Fruit fly (Drosophila melanogaster) whole organism, embryonic: ENCODE data around the gene Chpf.
A peak's percentile ranks its signal among the peaks of the same experiment; 100 is the strongest.

Experiments used
- CG10431 ChIP-seq: fragments of 200-800 bp; sonication (Bioruptor generic); optimal IDR thresholded peaks from 3 replicates; lab custom pipeline; 2018; ENCODE audit warnings: missing biosample characterization, mild to moderate bottlenecking, missing genetic modification characterization
- CG10543 ChIP-seq: fragments of 200-800 bp; sonication (Bioruptor generic); optimal IDR thresholded peaks from 3 replicates; lab custom pipeline; 2017; ENCODE audit warnings: missing biosample characterization, mild to moderate bottlenecking, missing genetic modification characterization, moderate library complexity
- CG11456 ChIP-seq: fragments of 200-800 bp; sonication (Bioruptor generic); IDR thresholded peaks from 3 replicates; pipeline ENCODE4 v1.3.6; 2022; ENCODE audit warnings: missing biosample characterization, missing genetic modification characterization
- CG12104 ChIP-seq: fragments of 200-800 bp; sonication (Bioruptor generic); optimal IDR thresholded peaks from 3 replicates; lab custom pipeline; 2016; ENCODE audit warnings: missing biosample characterization, missing genetic modification characterization
- CG12391 ChIP-seq: fragments of 200-800 bp; sonication (Bioruptor generic); optimal IDR thresholded peaks from 3 replicates; lab custom pipeline; 2018; ENCODE audit warnings: missing biosample characterization, mild to moderate bottlenecking, missing genetic modification characterization, moderate library complexity
- CG1602 ChIP-seq: fragments of 200-800 bp; sonication (Bioruptor generic); optimal IDR thresholded peaks from 3 replicates; lab custom pipeline; 2016; ENCODE audit warnings: missing biosample characterization, missing genetic modification characterization
- CG1603 ChIP-seq: fragments of 200-800 bp; sonication (Bioruptor generic); optimal IDR thresholded peaks from 2 replicates; lab custom pipeline; 2019; ENCODE audit warnings: missing biosample characterization, mild to moderate bottlenecking, missing genetic modification characterization, moderate library complexity
- CG17186 ChIP-seq: fragments of 200-800 bp; sonication (Bioruptor generic); optimal IDR thresholded peaks from 3 replicates; lab custom pipeline; 2017; ENCODE audit warnings: missing biosample characterization, missing genetic modification reagents, missing genetic modification characterization
- CG17912 ChIP-seq: fragments of 200-800 bp; sonication (Bioruptor generic); optimal IDR thresholded peaks from 2 replicates; lab custom pipeline; 2018; ENCODE audit warnings: missing biosample characterization, mild to moderate bottlenecking, missing genetic modification characterization
- CG2678 ChIP-seq: fragments of 200-800 bp; sonication (Bioruptor generic); optimal IDR thresholded peaks from 3 replicates; lab custom pipeline; 2019; ENCODE audit warnings: missing biosample characterization, mild to moderate bottlenecking, missing genetic modification characterization, moderate library complexity
- CG30403 ChIP-seq: fragments of 200-800 bp; sonication (Bioruptor generic); optimal IDR thresholded peaks from 3 replicates; lab custom pipeline; 2016; ENCODE audit warnings: missing biosample characterization, missing genetic modification characterization
- CG31388 ChIP-seq: fragments of 200-800 bp; sonication (Bioruptor generic); optimal IDR thresholded peaks from 2 replicates; lab custom pipeline; 2016; ENCODE audit warnings: missing biosample characterization, missing genetic modification characterization
- CG3995 ChIP-seq: fragments of 200-800 bp; sonication (Bioruptor generic); optimal IDR thresholded peaks from 3 replicates; lab custom pipeline; 2016; ENCODE audit warnings: missing biosample characterization, missing genetic modification characterization
- CG4360 ChIP-seq: fragments of 200-800 bp; sonication (Bioruptor generic); IDR thresholded peaks from 2 replicates; pipeline ENCODE4 v1.3.6; 2022; ENCODE audit warnings: missing biosample characterization, missing genetic modification characterization
- CG4820 ChIP-seq: fragments of 200-800 bp; sonication (Bioruptor generic); optimal IDR thresholded peaks from 3 replicates; lab custom pipeline; 2016; ENCODE audit warnings: missing biosample characterization, missing genetic modification characterization
- CG4854 ChIP-seq: fragments of 200-800 bp; sonication (Bioruptor generic); optimal IDR thresholded peaks from 2 replicates; lab custom pipeline; 2016; ENCODE audit warnings: missing biosample characterization, missing genetic modification characterization, inconsistent platforms
- CG5953 ChIP-seq: fragments of 200-800 bp; sonication (Bioruptor generic); IDR thresholded peaks from 2 replicates; pipeline ENCODE4 v1.3.6; 2022; ENCODE audit warnings: missing biosample characterization, missing genetic modification characterization
- CG6689 ChIP-seq: fragments of 200-800 bp; sonication (Bioruptor generic); IDR thresholded peaks from 2 replicates; pipeline ENCODE4 v1.3.6; 2022; ENCODE audit warnings: missing biosample characterization, missing genetic modification characterization
- CG7556 ChIP-seq: fragments of 200-800 bp; sonication (Bioruptor generic); optimal IDR thresholded peaks from 2 replicates; lab custom pipeline; 2017; ENCODE audit warnings: missing biosample characterization, mild to moderate bottlenecking, missing genetic modification characterization
- CG7745 ChIP-seq: fragments of 200-800 bp; sonication (Bioruptor generic); optimal IDR thresholded peaks from 2 replicates; lab custom pipeline; 2018; ENCODE audit warnings: missing biosample characterization, mild to moderate bottlenecking, missing genetic modification characterization, moderate library complexity
- CG7786 ChIP-seq: fragments of 200-800 bp; sonication (Bioruptor generic); optimal IDR thresholded peaks from 2 replicates; lab custom pipeline; 2016; ENCODE audit warnings: missing biosample characterization, missing genetic modification characterization
- CG9727 ChIP-seq: fragments of 200-800 bp; sonication (Bioruptor generic); optimal IDR thresholded peaks from 3 replicates; lab custom pipeline; 2017; ENCODE audit warnings: missing biosample characterization, mild to moderate bottlenecking, missing genetic modification characterization
- CG9797 ChIP-seq: fragments of 200-800 bp; sonication (Bioruptor generic); optimal IDR thresholded peaks from 3 replicates; lab custom pipeline; 2018; ENCODE audit warnings: missing biosample characterization, mild to moderate bottlenecking, missing genetic modification characterization
- Doc3 ChIP-seq: fragments of 200-800 bp; sonication (Bioruptor generic); IDR thresholded peaks from 3 replicates; pipeline ENCODE4 v1.3.6; 2022; ENCODE audit warnings: missing biosample characterization, missing genetic modification characterization; ENCODE audit not compliant: partially characterized antibody
- Drgx ChIP-seq: fragments of 200-800 bp; sonication (Bioruptor generic); IDR thresholded peaks from 2 replicates; pipeline ENCODE4 v1.3.6; 2022; ENCODE audit warnings: missing biosample characterization, missing genetic modification characterization
- HLH3B ChIP-seq: fragments of 200-800 bp; sonication (Bioruptor generic); IDR thresholded peaks from 2 replicates; pipeline ENCODE4 v1.3.6; 2022; ENCODE audit warnings: missing biosample characterization, missing genetic modification characterization
- HLH54F ChIP-seq: fragments of 200-800 bp; sonication (Bioruptor generic); optimal IDR thresholded peaks from 3 replicates; lab custom pipeline; 2016; ENCODE audit warnings: missing biosample characterization, missing genetic modification characterization
- Hmr ChIP-seq: fragments of 200-800 bp; sonication (Bioruptor generic); optimal IDR thresholded peaks from 3 replicates; lab custom pipeline; 2017; ENCODE audit warnings: mild to moderate bottlenecking, missing biosample characterization, missing genetic modification reagents, missing genetic modification characterization
- Jarid2 ChIP-seq: fragments of 200-800 bp; sonication (Bioruptor generic); optimal IDR thresholded peaks from 3 replicates; lab custom pipeline; 2017; ENCODE audit warnings: mild to moderate bottlenecking, missing biosample characterization, missing genetic modification reagents, missing genetic modification characterization
- NC2β ChIP-seq: fragments of 200-800 bp; sonication (Bioruptor generic); optimal IDR thresholded peaks from 2 replicates; lab custom pipeline; 2016; ENCODE audit warnings: missing biosample characterization, missing genetic modification characterization
- esg ChIP-seq: fragments of 200-800 bp; sonication (Bioruptor generic); conservative IDR thresholded peaks from 2 replicates; pipeline ENCODE4 v1.3.6; 2022; ENCODE audit warnings: missing biosample characterization, missing genetic modification characterization
- ftz-f1 ChIP-seq: fragments of 200-800 bp; sonication (Bioruptor generic); optimal IDR thresholded peaks from 2 replicates; lab custom pipeline; 2016; ENCODE audit warnings: missing biosample characterization, missing genetic modification characterization
- gro ChIP-seq: fragments of 200-800 bp; sonication (Bioruptor generic); optimal IDR thresholded peaks from 2 replicates; lab custom pipeline; 2016; ENCODE audit warnings: missing biosample characterization, missing genetic modification characterization
- gsb-n ChIP-seq: fragments of 200-800 bp; sonication (Bioruptor generic); optimal IDR thresholded peaks from 3 replicates; lab custom pipeline; 2018; ENCODE audit warnings: missing biosample characterization, mild to moderate bottlenecking, missing genetic modification characterization
- jigr1 ChIP-seq: fragments of 200-800 bp; sonication (Bioruptor generic); IDR thresholded peaks from 3 replicates; pipeline ENCODE4 v1.3.6; 2022; ENCODE audit warnings: missing biosample characterization, missing genetic modification characterization
- lmd ChIP-seq: fragments of 200-800 bp; sonication (Bioruptor generic); IDR thresholded peaks from 2 replicates; pipeline ENCODE4 v1.3.6; 2022; ENCODE audit warnings: missing biosample characterization, missing genetic modification characterization
- lola ChIP-seq, 3 experiments: fragments of >200 bp in 2 of 3; fragments of 200-800 bp in 1 of 3; sonication (Bioruptor generic) in 1 of 3; optimal IDR thresholded peaks; 2 replicates each; lab custom pipeline; 2017 to 2019; ENCODE audit warnings: missing biosample characterization in 3 of 3, missing genetic modification characterization in 3 of 3, mild to moderate bottlenecking in 1 of 3, moderate library complexity in 1 of 3
- mld ChIP-seq: fragments of 200-800 bp; sonication (Bioruptor generic); IDR thresholded peaks from 3 replicates; pipeline ENCODE4 v1.3.6; 2022; ENCODE audit warnings: missing biosample characterization, missing genetic modification characterization; ENCODE audit not compliant: partially characterized antibody
- nerfin-2 ChIP-seq: fragments of 200-800 bp; sonication (Bioruptor generic); IDR thresholded peaks from 2 replicates; pipeline ENCODE4 v1.3.6; 2022; ENCODE audit warnings: missing biosample characterization, missing genetic modification characterization; ENCODE audit not compliant: partially characterized antibody
- repo ChIP-seq: fragments of 200-800 bp; sonication (Bioruptor generic); optimal IDR thresholded peaks from 2 replicates; lab custom pipeline; 2016; ENCODE audit warnings: missing biosample characterization, missing genetic modification characterization
- sob ChIP-seq: fragments of 200-800 bp; sonication (Bioruptor generic); IDR thresholded peaks from 2 replicates; pipeline ENCODE4 v1.3.6; 2022; ENCODE audit warnings: missing biosample characterization, missing genetic modification characterization
- ssp ChIP-seq: fragments of 200-800 bp; sonication (Bioruptor generic); IDR thresholded peaks from 2 replicates; pipeline ENCODE4 v1.3.6; 2022; ENCODE audit warnings: missing biosample characterization, missing genetic modification characterization
- tap ChIP-seq: fragments of 200-800 bp; optimal IDR thresholded peaks from 3 replicates; lab custom pipeline; 2019; ENCODE audit warnings: missing biosample characterization, mild to moderate bottlenecking, missing genetic modification characterization, moderate library complexity
- vvl ChIP-seq: fragments of 200-800 bp; sonication (Bioruptor generic); IDR thresholded peaks from 2 replicates; pipeline ENCODE4 v1.3.6; 2022; ENCODE audit warnings: missing biosample characterization, missing genetic modification characterization
- wor ChIP-seq: fragments of 200-800 bp; sonication (Bioruptor generic); IDR thresholded peaks from 2 replicates; pipeline ENCODE4 v1.3.6; 2022; ENCODE audit warnings: missing biosample characterization, missing genetic modification characterization

Chpf gene

DNA sequence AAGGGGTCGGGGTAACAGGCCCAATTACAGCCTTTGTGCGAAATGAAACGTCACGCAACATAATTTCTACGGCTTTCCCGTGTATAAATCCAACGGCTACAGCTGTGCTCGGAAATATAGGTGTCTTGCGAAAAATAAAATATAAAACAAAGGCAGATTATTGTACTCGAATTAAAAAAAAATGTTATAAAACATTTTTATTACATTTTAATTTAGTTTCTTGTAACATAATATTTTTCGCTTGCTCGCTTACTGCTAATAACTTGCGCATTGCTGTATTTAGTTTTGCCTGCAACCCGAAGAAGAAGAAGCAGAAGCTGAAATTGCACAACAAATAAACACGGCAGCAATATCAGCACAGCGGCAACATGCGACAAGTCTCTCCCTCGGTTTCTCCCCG lies 30.8 kb upstream of the Chpf start (continued):
- TF ChIP-seq nerfin-2 (GFP tag; lab: Robert Waterston, UW) (no peak), repo (GFP tag; lab: Kevin White, UChicago) (no peak), CG12104 (GFP tag; lab: Kevin White, UChicago) (no peak), CG4820 (peak; percentile 10), Drgx (GFP tag; lab: Robert Waterston, UW) (peak; percentile 89), wor (GFP tag; lab: Robert Waterston, UW) (no peak), HLH3B (GFP tag; lab: Robert Waterston, UW) (peak; percentile 56), CG12391 (peak; percentile 40), CG1603 (tag; lab: Kevin White, UChicago) (peak; percentile 41), sob (GFP tag; lab: Robert Waterston, UW) (peak; percentile 42; the same call in 1 of the 2 replicates), CG10543 (GFP tag; lab: Kevin White, UChicago) (no peak), CG6689 (GFP tag; lab: Robert Waterston, UW) (peak; percentile 66), Doc3 (GFP tag; lab: Robert Waterston, UW) (no peak), Jarid2 (GFP tag; lab: Kevin White, UChicago) (no peak), CG9727 (GFP tag; lab: Kevin White, UChicago) (peak; percentile 12), CG11456 (GFP tag; lab: Robert Waterston, UW) (0 out of 3 replicates have a peak, but pooled peaks have one; percentile 40), CG10431 (GFP tag; lab: Kevin White, UChicago) (no peak), CG4854 (GFP tag; lab: Kevin White, UChicago) (no peak), ssp (no peak), gro (no peak), CG17186 (GFP tag; lab: Kevin White, UChicago) (no peak), CG7786 (GFP tag; lab: Kevin White, UChicago) (no peak), tap (tag; lab: Kevin White, UChicago) (peak; percentile 47), vvl (peak; percentile 66), lmd (GFP tag; lab: Robert Waterston, UW) (peak; percentile 42; the same call in 1 of the 2 replicates), CG7745 (tag; lab: Kevin White, UChicago) (no peak), esg (GFP tag; lab: Robert Waterston, UW) (peak; percentile 43; the same call in 1 of the 2 replicates), HLH54F (no peak), CG31388 (GFP tag; lab: Kevin White, UChicago) (no peak), CG3995 (GFP tag; lab: Kevin White, UChicago) (no peak), NC2β (GFP tag; lab: Kevin White, UChicago) (no peak), CG30403 (GFP tag; lab: Kevin White, UChicago) (peak; percentile 18), CG17912 (GFP tag; lab: Kevin White, UChicago) (no peak), CG4360 (GFP tag; lab: Robert Waterston, UW) (no peak), ftz-f1 (GFP tag; lab: Kevin White, UChicago) (no peak), CG2678 (peak; percentile 55), CG1602 (GFP tag; lab: Kevin White, UChicago) (no peak), Hmr (no peak), mld (no peak), gsb-n (tag; lab: Kevin White, UChicago) (no peak), CG9797 (no peak), jigr1 (GFP tag; lab: Robert Waterston, UW) (no peak), lola (GFP tag; optimal IDR thresholded peaks at IDR 0.05; lab: Kevin White, UChicago) (peak in 1 of 3 experiments; percentile 18), CG7556 (GFP tag; lab: Kevin White, UChicago) (no peak), CG5953 (GFP tag; lab: Robert Waterston, UW) (no peak)
- TF ChIP-seq, all 482 proteins: peak for 123
